Worm (Caenorhabditis elegans): Measurements from ENCODE around the gene srsx-19.

DNA sequence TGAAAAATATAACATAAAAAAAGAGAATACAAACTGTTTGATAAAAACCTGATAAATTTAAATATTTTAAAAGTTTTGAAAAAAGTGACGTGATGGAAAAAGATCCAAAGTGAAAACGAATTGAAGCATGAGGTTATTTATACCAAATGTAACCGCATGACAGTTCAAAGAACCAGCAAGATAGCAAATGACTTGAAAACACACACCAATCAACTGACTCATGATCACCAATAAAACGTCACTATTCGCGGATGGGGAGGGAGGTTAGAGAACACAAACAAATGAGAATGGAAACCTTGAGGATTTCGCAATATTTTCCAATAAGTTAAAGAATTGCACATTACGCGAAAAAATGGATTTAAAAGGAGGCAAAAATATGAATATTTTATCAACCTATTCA, 21.9 kb downstream of the srsx-19 start, which contains the start of gene C06B3.7:
- no peak for TF ChIP-seq med-1 (GFP tag; optimal IDR thresholded peaks at IDR 0.05; ENCODE audit: insufficient read depth)
- no peak for TF ChIP-seq ztf-29 (GFP tag; IDR thresholded peaks at IDR 0.05)
- no peak for TF ChIP-seq T22C8.4 (GFP tag; IDR thresholded peaks at IDR 0.05)
- no peak for TF ChIP-seq tab-1 (GFP tag; IDR thresholded peaks at IDR 0.05)
